Fruit fly (Drosophila melanogaster) whole organism, adult: Measurements from ENCODE around the gene CG32687.

ENCODE experiments used
- CG11617 ChIP-seq: fragments of 200-800 bp; sonication (Bioruptor generic); optimal IDR thresholded peaks from 2 replicates; lab custom pipeline; 2017; ENCODE audit warnings: mild to moderate bottlenecking, missing biosample characterization, missing genetic modification reagents, missing genetic modification characterization
- CG12768 ChIP-seq: fragments of 200-800 bp; sonication (Bioruptor generic); optimal IDR thresholded peaks from 2 replicates; lab custom pipeline; 2017; ENCODE audit warnings: missing biosample characterization, missing genetic modification characterization, mild to moderate bottlenecking, moderate library complexity, missing genetic modification reagents
- CG14711 ChIP-seq: fragments of 200-800 bp; sonication (Bioruptor generic); optimal IDR thresholded peaks from 2 replicates; lab custom pipeline; 2018; ENCODE audit warnings: missing biosample characterization, mild to moderate bottlenecking, missing genetic modification characterization, moderate library complexity
- CG1620 ChIP-seq: fragments of 200-800 bp; sonication (Bioruptor generic); optimal IDR thresholded peaks from 2 replicates; lab custom pipeline; 2016; ENCODE audit warnings: missing biosample characterization, missing genetic modification characterization
- CG33017 ChIP-seq: fragments of 200-800 bp; sonication (Bioruptor generic); optimal IDR thresholded peaks from 2 replicates; lab custom pipeline; 2018; ENCODE audit warnings: missing biosample characterization, mild to moderate bottlenecking, missing genetic modification characterization, moderate library complexity
- CG5204 ChIP-seq: fragments of 200-800 bp; sonication (Bioruptor generic); optimal IDR thresholded peaks from 2 replicates; lab custom pipeline; 2016; ENCODE audit warnings: missing biosample characterization, missing genetic modification characterization
- CG7045 ChIP-seq: fragments of 200-800 bp; sonication (Bioruptor generic); optimal IDR thresholded peaks from 2 replicates; lab custom pipeline; 2017; ENCODE audit warnings: missing biosample characterization, mild to moderate bottlenecking, missing genetic modification characterization
- CG7101 ChIP-seq: fragments of 200-800 bp; sonication (Bioruptor generic); optimal IDR thresholded peaks from 2 replicates; lab custom pipeline; 2018; ENCODE audit warnings: missing biosample characterization, mild to moderate bottlenecking, missing genetic modification characterization, moderate library complexity
- Clk ChIP-seq: fragments of 200-800 bp; sonication (Bioruptor generic); optimal IDR thresholded peaks from 2 replicates; lab custom pipeline; 2017; ENCODE audit warnings: missing biosample characterization, missing genetic modification characterization
- Crg-1 ChIP-seq: fragments of 200-800 bp; sonication (Bioruptor generic); optimal IDR thresholded peaks from 2 replicates; lab custom pipeline; 2016; ENCODE audit warnings: missing biosample characterization, missing genetic modification characterization
- Hr96 ChIP-seq: fragments of 200-800 bp; sonication (Bioruptor generic); optimal IDR thresholded peaks from 2 replicates; lab custom pipeline; 2016; ENCODE audit warnings: missing biosample characterization, missing genetic modification characterization
- Mnt ChIP-seq: fragments of 200-800 bp; sonication (Bioruptor generic); optimal IDR thresholded peaks from 2 replicates; lab custom pipeline; 2016; ENCODE audit warnings: missing biosample characterization, mild to moderate bottlenecking, missing genetic modification characterization
- bab1 ChIP-seq: fragments of 200-800 bp; sonication (Bioruptor generic); optimal IDR thresholded peaks from 3 replicates; lab custom pipeline; 2019; ENCODE audit warnings: missing biosample characterization, mild to moderate bottlenecking, missing genetic modification characterization, moderate library complexity
- cic ChIP-seq: fragments of 200-800 bp; sonication (Bioruptor generic); optimal IDR thresholded peaks from 2 replicates; lab custom pipeline; 2017; ENCODE audit warnings: missing biosample characterization, mild to moderate bottlenecking, missing genetic modification characterization, moderate library complexity
- cnc ChIP-seq, 2 experiments: fragments of >200 bp; optimal IDR thresholded peaks; 2 replicates each; lab custom pipeline; 2017
- kay ChIP-seq: fragments of 200-800 bp; sonication (Bioruptor generic); peaks from one replicate; lab custom pipeline; 2016; ENCODE audit warnings: missing biosample characterization, missing genetic modification characterization, borderline replicate concordance
- ovo ChIP-seq: fragments of 200-800 bp; sonication (Bioruptor generic); optimal IDR thresholded peaks from 2 replicates; lab custom pipeline; 2016; ENCODE audit warnings: missing biosample characterization, missing genetic modification characterization
- pad ChIP-seq: fragments of 200-800 bp; sonication (Bioruptor generic); optimal IDR thresholded peaks from 3 replicates; lab custom pipeline; 2017; ENCODE audit warnings: missing biosample characterization, missing genetic modification characterization, mild to moderate bottlenecking, moderate library complexity, missing genetic modification reagents
- tj ChIP-seq: fragments of 200-800 bp; sonication (Bioruptor generic); optimal IDR thresholded peaks from 3 replicates; lab custom pipeline; 2017; ENCODE audit warnings: missing biosample characterization, mild to moderate bottlenecking, missing genetic modification characterization, moderate library complexity
- toe ChIP-seq: fragments of 200-800 bp; sonication (Bioruptor generic); optimal IDR thresholded peaks from 2 replicates; lab custom pipeline; 2016; ENCODE audit warnings: missing biosample characterization, missing genetic modification characterization

CG32687 gene

DNA sequence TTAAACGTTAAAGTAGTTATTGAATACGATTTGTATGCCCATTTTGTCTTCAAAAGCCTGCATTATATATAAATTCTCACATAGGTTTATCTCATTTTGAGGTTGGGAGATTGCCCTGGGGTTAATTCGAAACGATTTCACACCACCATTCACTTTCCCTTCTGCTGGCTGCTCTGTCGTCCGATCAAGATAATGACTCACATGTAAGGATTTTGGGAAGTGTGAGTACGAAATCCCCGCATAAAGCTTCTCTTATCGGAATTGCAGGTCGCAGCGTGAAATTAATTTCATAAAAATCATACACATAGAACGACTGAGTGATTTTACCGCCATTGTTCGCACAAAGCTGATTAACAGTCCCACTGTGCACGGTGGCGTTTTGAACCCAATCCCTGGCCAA is 27.8 kb upstream of the CG32687 start:
- no peak for TF ChIP-seq CG33017 (tag; lab: Kevin White, UChicago)
- TF ChIP-seq CG7101 (tag; lab: Kevin White, UChicago) = no peak
- TF ChIP-seq cnc (optimal IDR thresholded peaks at IDR 0.05; lab: Kevin White, UChicago) = no peak
- TF ChIP-seq CG7045 (GFP tag; lab: Kevin White, UChicago) = no peak
- no peak for TF ChIP-seq pad (GFP tag; lab: Kevin White, UChicago)
- no peak for TF ChIP-seq Crg-1 (GFP tag; lab: Kevin White, UChicago)
- TF ChIP-seq bab1 = no peak

DNA sequence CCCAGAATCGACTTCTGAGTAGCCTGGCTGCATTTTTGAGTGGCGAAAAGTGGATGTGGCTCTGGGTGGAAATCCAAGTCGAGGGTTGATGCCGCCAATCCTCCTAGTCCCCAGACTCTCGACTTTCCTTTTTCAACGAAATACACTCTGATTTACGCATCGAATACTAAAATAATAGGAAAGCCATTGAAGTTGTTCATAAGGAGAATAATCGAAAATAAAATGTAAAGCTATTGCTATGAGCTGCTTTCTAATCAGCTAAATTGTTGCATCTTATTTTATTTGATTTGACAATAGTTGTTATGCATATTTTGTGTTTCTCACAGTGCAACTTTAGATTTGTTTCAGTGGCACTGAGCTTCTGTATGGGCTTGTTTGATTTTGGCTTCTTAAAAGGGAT is 26.6 kb upstream of the CG32687 start:
- TF ChIP-seq toe (GFP tag; lab: Kevin White, UChicago) (no peak), CG1620 (GFP tag; lab: Kevin White, UChicago) (no peak), CG12768 (no peak), CG11617 (GFP tag; lab: Kevin White, UChicago) (no peak)

DNA sequence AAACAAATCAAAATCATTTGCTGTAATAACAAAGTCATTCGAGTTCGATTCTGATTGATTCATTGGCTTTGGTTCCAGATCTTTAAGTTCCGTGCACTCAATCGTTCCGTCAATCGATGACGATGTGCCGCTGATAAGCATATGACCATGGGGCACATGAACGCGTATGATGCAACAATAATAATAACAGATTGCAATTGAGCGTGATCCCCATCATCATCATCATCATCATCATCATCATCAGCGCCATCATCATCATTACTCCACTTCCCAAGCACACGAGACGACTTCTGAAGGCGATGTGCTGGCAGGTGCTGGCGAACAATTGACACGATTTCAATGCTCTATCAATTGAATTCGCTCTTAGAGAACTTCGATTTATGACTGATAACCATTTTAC is 9.3 kb upstream of the CG32687 start:
- TF ChIP-seq CG1620 (GFP tag; lab: Kevin White, UChicago) (no peak), toe (GFP tag; lab: Kevin White, UChicago) (no peak), cic (GFP tag; lab: Kevin White, UChicago) (no peak), CG12768 (no peak), CG7045 (GFP tag; lab: Kevin White, UChicago) (no peak), CG11617 (GFP tag; lab: Kevin White, UChicago) (no peak), Crg-1 (GFP tag; lab: Kevin White, UChicago) (no peak), tj (GFP tag; lab: Kevin White, UChicago) (no peak)

DNA sequence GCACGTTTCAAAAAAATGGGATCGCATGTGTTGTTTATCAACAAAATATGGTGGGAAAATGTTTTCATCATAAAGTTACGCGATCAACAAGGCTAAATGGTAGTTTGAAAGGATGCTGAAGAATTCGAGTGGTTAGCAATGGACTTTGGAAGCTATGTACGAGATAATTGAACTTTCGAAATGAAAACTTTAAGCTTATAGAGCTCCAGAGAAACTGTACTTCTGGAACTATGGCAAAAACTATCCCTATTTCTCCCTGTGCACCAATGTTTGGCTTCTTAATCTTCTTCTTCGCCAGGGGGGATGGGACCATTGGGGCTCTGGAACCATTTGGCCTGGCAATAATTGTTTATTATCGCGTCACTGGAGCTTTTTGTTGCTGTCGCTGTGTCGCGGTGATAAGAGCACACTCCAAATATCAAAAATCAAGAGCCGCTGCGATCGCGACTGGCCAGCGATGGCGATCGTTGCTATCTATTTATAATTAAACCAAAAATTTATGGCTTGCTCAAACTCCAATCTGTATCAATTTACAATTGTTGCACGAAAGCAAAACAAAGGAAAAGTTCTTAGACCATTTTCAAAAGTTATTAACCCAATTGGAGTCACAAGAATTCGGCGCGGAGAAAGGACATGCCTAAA is 1.1 kb upstream of the CG32687 start:
- TF ChIP-seq Crg-1 (GFP tag; lab: Kevin White, UChicago) (peak; percentile 24), ovo (GFP tag; lab: Kevin White, UChicago) (no peak), CG11617 (GFP tag; lab: Kevin White, UChicago) (peak; percentile 78), CG5204 (no peak), CG14711 (tag; lab: Kevin White, UChicago) (peak; percentile 66), Clk (GFP tag; lab: Kevin White, UChicago) (no peak), Hr96 (GFP tag; lab: Kevin White, UChicago) (peak; percentile 61), tj (GFP tag; lab: Kevin White, UChicago) (peak; percentile 44), Mnt (GFP tag; lab: Kevin White, UChicago) (peak; percentile 79), CG7045 (GFP tag; lab: Kevin White, UChicago) (peak; percentile 25), cnc (optimal IDR thresholded peaks at IDR 0.05; lab: Kevin White, UChicago) (no peak), CG1620 (GFP tag; lab: Kevin White, UChicago) (no peak), kay (GFP tag; lab: Kevin White, UChicago) (peak; percentile 62), cic (GFP tag; lab: Kevin White, UChicago) (peak; percentile 14), CG12768 (peak; percentile 11), CG7101 (tag; lab: Kevin White, UChicago) (peak; percentile 78), bab1 (no peak), pad (GFP tag; lab: Kevin White, UChicago) (peak; percentile 52), toe (GFP tag; lab: Kevin White, UChicago) (no peak), CG33017 (tag; lab: Kevin White, UChicago) (peak; percentile 39)

DNA sequence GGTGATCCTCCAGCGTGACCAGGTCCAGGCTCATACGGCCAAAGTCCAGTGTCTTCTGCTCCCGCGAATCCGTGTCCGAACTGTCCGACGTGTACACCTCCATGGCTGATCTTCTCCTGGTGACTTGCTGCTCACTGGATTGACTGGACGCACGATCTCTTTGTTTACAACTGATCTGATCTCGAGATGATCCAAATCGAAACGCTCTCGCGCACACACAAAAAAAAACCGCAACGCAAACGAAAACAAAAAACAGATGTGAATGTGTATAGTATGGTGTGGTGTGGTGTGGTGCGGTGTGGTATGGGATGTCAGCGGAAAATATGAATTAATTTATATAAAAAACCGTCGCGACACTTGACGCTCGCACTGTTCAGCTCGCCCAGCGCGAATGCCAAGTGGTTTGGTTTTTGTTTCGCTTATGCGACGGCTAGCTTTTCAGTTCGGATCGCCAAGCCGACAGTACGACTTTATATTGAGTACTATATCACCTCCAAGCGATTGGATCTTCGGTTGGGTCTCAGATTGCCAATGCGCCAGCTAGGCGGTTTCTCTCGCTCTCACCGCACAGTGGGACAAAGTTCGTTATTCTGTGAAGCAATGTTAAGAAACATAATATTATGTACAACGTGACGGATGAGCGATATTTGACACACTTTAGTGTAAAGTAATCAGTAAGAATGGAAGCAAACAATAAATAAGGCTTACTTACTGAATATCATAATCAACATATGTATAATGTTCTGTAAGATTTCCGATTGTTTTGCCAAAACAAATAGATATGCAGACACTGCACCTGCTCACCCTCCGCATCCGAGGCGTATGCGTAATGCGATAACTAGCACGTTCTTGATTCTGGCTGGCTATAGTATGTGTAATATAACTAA is 618 bp downstream of the CG32687 start:
- TF ChIP-seq cnc (optimal IDR thresholded peaks at IDR 0.05; lab: Kevin White, UChicago) (no peak), CG33017 (tag; lab: Kevin White, UChicago) (peak; percentile 70), CG7045 (GFP tag; lab: Kevin White, UChicago) (peak; percentile 63), CG14711 (tag; lab: Kevin White, UChicago) (peak; percentile 65), kay (GFP tag; lab: Kevin White, UChicago) (peak; percentile 85), Clk (GFP tag; lab: Kevin White, UChicago) (peak; percentile 39), Crg-1 (GFP tag; lab: Kevin White, UChicago) (no peak), CG5204 (peak; percentile 73), toe (GFP tag; lab: Kevin White, UChicago) (peak; percentile 65), CG12768 (peak; percentile 64), CG7101 (tag; lab: Kevin White, UChicago) (peak; percentile 90), CG1620 (GFP tag; lab: Kevin White, UChicago) (peak; percentile 4), ovo (GFP tag; lab: Kevin White, UChicago) (peak; percentile 52), Hr96 (GFP tag; lab: Kevin White, UChicago) (peak; percentile 88), tj (GFP tag; lab: Kevin White, UChicago) (peak; percentile 98), CG11617 (GFP tag; lab: Kevin White, UChicago) (peak; percentile 92), pad (GFP tag; lab: Kevin White, UChicago) (peak; percentile 69), bab1 (peak; percentile 68), Mnt (GFP tag; lab: Kevin White, UChicago) (peak; percentile 88), cic (GFP tag; lab: Kevin White, UChicago) (peak; percentile 85)
